Worm (Caenorhabditis elegans) whole organism, L4/young adult: ENCODE measurements around the gene orc-4.

Source experiments
- dao-5 ChIP-seq: sonication (generic microtip); optimal IDR thresholded peaks from 2 replicates; lab custom pipeline; 2016; ENCODE audit warnings: missing genotype, missing genetic modification characterization, moderate library complexity, missing compliant biosample characterization
- him-1 ChIP-seq: sonication (generic microtip); optimal IDR thresholded peaks from 2 replicates; lab custom pipeline; 2016; ENCODE audit warnings: missing genotype, missing genetic modification reagents, missing genetic modification characterization, missing compliant biosample characterization

ce11 chrIII:10604325-10604724 lies 41.6 kb upstream of the orc-4 start:
- TF ChIP-seq him-1 (tag; lab: Kevin White, UChicago) = no peak
- TF ChIP-seq dao-5 (tag; lab: Kevin White, UChicago) = no peak
